Fruit fly (Drosophila melanogaster): Measurements from ENCODE around the gene CG46458.

CG46458 gene

DNA sequence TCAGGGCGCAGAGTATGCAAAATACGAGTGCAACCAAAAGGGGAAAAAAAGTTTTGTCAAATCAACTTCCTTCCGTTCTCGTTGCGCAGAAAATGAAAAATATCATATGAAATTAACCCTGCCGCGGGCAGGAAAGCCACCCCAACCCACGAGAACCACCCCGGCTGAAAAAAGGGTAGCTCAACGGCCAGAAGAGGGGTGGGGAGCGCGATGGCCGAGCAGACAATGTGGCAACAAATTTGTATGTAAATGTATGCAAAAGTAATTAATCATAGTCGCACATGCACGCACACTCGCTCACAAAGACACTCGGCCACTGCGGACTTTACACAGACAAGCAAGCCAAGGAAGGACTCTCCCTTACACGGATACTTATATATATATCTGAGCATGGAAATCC is 18.9 kb upstream of the CG46458 start:
- no peak for TF ChIP-seq ttk (optimal IDR thresholded peaks at IDR 0.05)
- no peak for TF ChIP-seq Myc (optimal IDR thresholded peaks at IDR 0.05)
- no peak for TF ChIP-seq insv (optimal IDR thresholded peaks at IDR 0.05)
- no peak for TF ChIP-seq h (optimal IDR thresholded peaks at IDR 0.05)
- TF ChIP-seq Sin3A (optimal IDR thresholded peaks at IDR 0.05) = no peak
- TF ChIP-seq psq (optimal IDR thresholded peaks at IDR 0.05) = no peak

DNA sequence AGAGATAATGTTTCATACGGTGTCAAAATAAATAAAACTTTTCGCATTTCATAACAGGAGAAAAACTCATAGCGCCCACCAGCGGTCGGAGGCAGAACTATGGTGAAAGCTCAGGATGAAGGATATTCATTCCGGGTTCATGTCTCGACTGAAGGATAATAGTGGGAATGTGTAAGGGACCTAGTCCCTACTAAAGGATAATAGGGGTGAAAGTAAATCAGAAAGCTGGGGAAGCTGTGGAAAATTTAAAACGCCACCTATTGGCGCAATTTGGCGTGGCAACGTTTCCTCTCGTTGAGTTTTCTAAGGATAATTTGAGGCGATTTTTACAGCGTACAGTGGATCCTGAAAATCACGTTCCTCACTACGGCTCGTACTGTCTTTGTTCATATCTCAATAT is 15.1 kb upstream of the CG46458 start:
- TF ChIP-seq Sin3A (optimal IDR thresholded peaks at IDR 0.05) = no peak
- TF ChIP-seq Myc (optimal IDR thresholded peaks at IDR 0.05) = no peak
- TF ChIP-seq ttk (optimal IDR thresholded peaks at IDR 0.05) = no peak
- no peak for TF ChIP-seq psq (optimal IDR thresholded peaks at IDR 0.05)
- no peak for TF ChIP-seq insv (optimal IDR thresholded peaks at IDR 0.05)
- TF ChIP-seq h (optimal IDR thresholded peaks at IDR 0.05) = no peak

DNA sequence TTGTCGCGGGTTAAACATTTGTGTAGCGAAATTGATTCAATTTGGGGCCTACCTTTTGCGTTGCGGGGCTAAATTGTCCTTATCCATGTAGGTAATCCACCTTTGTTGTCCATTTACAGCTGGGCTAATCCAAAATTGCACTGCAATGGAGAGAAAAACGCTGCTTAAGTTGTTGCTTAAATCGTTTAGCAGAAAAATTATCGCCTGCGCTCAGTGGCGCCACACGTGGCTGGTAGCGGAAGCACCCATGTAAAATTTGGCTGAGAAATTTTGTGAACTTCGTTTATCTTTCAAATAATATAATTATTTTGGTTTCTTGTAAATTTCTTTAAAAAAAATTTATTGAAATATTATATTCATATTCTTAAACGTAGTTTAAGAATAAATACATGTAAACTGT is 12.4 kb upstream of the CG46458 start:
- TF ChIP-seq Sin3A (optimal IDR thresholded peaks at IDR 0.05) = no peak
- no peak for TF ChIP-seq psq (optimal IDR thresholded peaks at IDR 0.05)
- no peak for TF ChIP-seq insv (optimal IDR thresholded peaks at IDR 0.05)
- TF ChIP-seq Myc (optimal IDR thresholded peaks at IDR 0.05) = no peak
- no peak for TF ChIP-seq ttk (optimal IDR thresholded peaks at IDR 0.05)
- TF ChIP-seq h (optimal IDR thresholded peaks at IDR 0.05) = no peak

DNA sequence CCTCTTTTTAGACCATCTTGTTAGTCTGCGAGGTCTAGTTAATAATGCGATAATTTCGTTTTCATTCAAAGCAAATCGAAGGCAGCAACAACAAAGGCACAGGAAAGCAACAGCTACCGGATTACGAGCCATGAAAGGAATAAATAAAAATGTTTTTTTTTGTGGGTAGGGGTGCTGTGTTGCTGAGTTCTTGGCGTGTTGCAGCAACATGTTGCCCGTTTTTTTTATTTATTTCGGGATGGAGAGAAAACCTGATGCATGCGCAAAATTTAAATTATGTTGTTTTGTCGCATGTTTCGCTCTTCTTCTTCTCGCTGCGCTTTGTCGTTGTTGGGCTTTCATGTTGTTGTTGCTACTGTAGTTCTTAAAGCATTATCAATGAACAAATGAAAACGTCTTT is 11.8 kb upstream of the CG46458 start:
- no peak for TF ChIP-seq psq (optimal IDR thresholded peaks at IDR 0.05)
- no peak for TF ChIP-seq ttk (optimal IDR thresholded peaks at IDR 0.05)
- no peak for TF ChIP-seq Myc (optimal IDR thresholded peaks at IDR 0.05)
- TF ChIP-seq Sin3A (optimal IDR thresholded peaks at IDR 0.05) = no peak
- no peak for TF ChIP-seq h (optimal IDR thresholded peaks at IDR 0.05)
- no peak for TF ChIP-seq insv (optimal IDR thresholded peaks at IDR 0.05)

DNA sequence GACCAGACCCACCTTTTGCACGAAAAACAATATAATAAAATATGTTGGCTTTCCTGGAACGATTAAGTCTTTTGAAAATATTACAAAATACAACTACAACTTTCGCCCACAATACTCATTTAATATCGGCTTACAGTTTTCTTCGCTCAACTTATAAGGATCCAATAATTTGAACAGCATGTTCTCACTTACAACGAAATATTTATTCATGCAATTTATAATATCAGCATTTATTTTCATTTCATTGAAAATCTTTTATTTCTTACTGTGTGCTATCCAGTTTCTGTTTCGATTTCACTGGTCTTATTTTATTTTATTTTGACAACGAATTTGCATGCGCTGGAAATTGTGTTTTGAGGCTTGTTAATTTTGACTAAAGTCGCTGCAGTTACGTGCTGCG is 10.3 kb upstream of the CG46458 start:
- TF ChIP-seq psq (optimal IDR thresholded peaks at IDR 0.05) (no peak), insv (optimal IDR thresholded peaks at IDR 0.05) (no peak), Sin3A (optimal IDR thresholded peaks at IDR 0.05) (no peak), h (optimal IDR thresholded peaks at IDR 0.05) (no peak), ttk (optimal IDR thresholded peaks at IDR 0.05) (no peak), Myc (optimal IDR thresholded peaks at IDR 0.05) (no peak)

DNA sequence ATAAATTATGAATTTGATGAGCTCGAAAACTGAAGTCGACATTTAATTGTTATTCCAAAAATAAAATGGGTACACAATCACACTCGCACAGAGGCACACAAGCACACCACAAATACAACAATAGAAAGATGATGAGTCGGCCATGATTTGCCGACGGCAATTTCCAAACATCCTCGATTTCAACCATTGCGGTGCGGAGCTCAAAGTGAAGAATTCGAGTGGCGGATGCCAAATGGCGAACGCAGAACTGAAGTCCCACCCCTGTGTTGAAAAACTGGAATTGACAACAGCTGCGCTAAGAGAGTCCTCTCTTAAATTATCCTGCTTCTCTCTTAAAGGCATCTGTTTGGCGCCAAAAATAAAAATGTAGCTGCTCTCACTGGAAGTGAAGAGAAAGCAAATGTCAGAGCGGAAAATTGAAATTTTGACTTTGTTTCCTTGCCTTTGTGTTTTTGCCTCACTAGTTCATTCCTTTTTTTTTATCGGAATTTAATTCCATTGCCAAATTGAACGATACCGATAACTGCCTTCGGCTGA is 8.5 kb upstream of the CG46458 start:
- TF ChIP-seq Myc (optimal IDR thresholded peaks at IDR 0.05) (no peak), Sin3A (optimal IDR thresholded peaks at IDR 0.05) (no peak), insv (optimal IDR thresholded peaks at IDR 0.05) (no peak), psq (optimal IDR thresholded peaks at IDR 0.05) (no peak), ttk (optimal IDR thresholded peaks at IDR 0.05) (no peak), h (optimal IDR thresholded peaks at IDR 0.05) (no peak)

DNA sequence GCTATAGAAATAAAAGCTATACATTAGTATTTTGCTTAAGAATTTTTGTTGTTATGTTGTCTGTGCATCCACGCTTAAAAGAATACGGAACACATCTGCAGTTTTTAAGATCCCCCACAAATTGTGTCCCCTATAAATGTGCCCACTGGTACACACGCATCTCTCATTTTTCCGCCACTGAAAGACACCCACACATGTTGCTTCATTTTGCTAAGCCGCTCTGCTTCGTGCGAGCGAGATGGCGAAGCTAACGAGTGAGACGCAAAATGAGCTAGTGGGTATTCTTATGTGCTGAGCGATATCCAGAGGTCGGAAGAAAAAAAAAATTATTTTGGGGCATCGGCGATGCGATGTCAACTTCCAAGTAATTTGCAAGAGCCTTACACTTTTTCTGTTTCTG is 4.9 kb upstream of the CG46458 start:
- TF ChIP-seq insv (optimal IDR thresholded peaks at IDR 0.05) (no peak), psq (optimal IDR thresholded peaks at IDR 0.05) (no peak), Myc (optimal IDR thresholded peaks at IDR 0.05) (no peak), ttk (optimal IDR thresholded peaks at IDR 0.05) (no peak), h (optimal IDR thresholded peaks at IDR 0.05) (no peak), Sin3A (optimal IDR thresholded peaks at IDR 0.05) (no peak)

DNA sequence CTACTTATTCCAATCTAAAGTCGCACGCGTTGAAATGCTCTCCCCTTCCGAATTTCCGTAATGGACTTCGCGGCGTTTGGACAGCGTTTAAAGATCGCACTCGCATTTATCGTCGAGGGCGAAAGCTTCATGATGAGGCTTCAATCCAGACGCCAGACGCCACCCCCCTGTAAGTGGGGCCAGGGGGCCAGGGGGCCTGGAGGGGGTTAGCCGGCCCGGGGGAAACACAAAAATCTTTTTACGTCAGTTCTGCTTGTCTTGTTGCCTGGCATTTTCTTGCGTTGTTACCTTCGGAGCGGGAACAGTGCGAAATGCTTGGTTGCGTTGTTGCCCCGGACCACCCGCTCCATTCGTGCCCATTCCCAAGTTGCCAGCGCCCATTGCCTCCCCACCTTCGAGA is 2.6 kb upstream of the CG46458 start:
- TF ChIP-seq ttk (optimal IDR thresholded peaks at IDR 0.05) (no peak), psq (optimal IDR thresholded peaks at IDR 0.05) (no peak), Myc (optimal IDR thresholded peaks at IDR 0.05) (no peak), h (optimal IDR thresholded peaks at IDR 0.05) (no peak), insv (optimal IDR thresholded peaks at IDR 0.05) (no peak), Sin3A (optimal IDR thresholded peaks at IDR 0.05) (no peak)

DNA sequence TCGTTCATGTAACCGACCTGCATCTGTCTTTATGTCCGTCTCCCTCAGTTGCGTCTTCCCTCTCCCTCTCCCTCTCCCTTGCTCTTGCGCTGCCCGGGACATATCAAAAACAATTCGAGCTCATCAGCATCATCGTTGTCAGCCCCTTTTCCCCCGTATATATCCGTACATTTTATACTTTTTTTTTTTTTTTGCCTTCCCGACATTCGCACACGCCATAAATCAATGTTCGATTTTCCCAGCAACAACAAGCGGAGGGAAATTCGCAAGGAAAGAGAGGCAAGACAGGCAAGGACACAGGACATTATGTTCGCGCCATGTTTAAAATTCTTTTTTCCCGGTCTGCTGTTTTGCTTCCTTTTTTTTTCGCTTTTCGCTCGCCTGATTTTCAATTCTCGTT is 1.4 kb downstream of the CG46458 start:
- no peak for TF ChIP-seq psq (optimal IDR thresholded peaks at IDR 0.05)
- no peak for TF ChIP-seq Myc (optimal IDR thresholded peaks at IDR 0.05)
- no peak for TF ChIP-seq h (optimal IDR thresholded peaks at IDR 0.05)
- no peak for TF ChIP-seq ttk (optimal IDR thresholded peaks at IDR 0.05)
- no peak for TF ChIP-seq insv (optimal IDR thresholded peaks at IDR 0.05)
- TF ChIP-seq Sin3A (optimal IDR thresholded peaks at IDR 0.05) = no peak

DNA sequence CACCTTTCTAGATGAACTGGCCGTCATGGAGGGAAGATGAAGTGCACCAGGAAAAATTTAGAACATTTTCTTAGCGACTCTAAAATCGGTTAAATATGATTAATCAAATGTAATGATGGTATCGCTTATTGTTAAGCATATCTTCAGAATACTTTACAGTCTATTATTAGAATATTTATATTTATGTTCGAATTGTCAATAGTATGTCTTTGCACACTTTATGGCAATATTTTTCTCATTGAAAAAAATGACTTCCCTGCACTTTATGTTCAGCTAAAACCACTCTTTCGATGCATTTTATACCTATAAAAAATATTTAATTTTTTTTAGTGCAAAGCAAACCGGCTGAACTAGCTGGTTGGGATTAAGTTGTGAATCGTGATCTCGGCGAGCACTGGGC is 3.6 kb downstream of the CG46458 start:
- no peak for TF ChIP-seq Myc (optimal IDR thresholded peaks at IDR 0.05)
- TF ChIP-seq h (optimal IDR thresholded peaks at IDR 0.05) = no peak
- TF ChIP-seq psq (optimal IDR thresholded peaks at IDR 0.05) = no peak
- TF ChIP-seq Sin3A (optimal IDR thresholded peaks at IDR 0.05) = no peak
- no peak for TF ChIP-seq ttk (optimal IDR thresholded peaks at IDR 0.05)
- no peak for TF ChIP-seq insv (optimal IDR thresholded peaks at IDR 0.05)

DNA sequence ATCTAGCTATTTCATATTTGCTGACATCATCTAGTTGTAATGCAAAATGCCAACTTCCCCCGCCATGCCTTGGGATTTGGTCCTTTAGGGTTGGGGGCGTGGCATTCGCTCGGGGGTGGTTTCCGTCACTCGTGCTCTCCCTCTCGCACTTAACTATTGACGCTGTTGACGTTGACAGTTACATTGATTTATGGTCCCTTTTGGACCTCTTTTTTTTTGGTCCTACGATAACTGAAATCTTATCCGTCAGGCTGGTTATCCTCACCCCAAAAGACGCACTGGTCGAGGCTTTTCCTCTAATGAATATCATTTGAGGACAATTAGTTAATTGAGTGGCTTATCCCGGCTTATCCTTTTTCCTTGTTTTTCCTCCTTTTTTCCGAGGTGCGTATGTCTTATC is 5.0 kb downstream of the CG46458 start:
- TF ChIP-seq Sin3A (optimal IDR thresholded peaks at IDR 0.05) (no peak), insv (optimal IDR thresholded peaks at IDR 0.05) (no peak), ttk (optimal IDR thresholded peaks at IDR 0.05) (no peak), psq (optimal IDR thresholded peaks at IDR 0.05) (no peak)

DNA sequence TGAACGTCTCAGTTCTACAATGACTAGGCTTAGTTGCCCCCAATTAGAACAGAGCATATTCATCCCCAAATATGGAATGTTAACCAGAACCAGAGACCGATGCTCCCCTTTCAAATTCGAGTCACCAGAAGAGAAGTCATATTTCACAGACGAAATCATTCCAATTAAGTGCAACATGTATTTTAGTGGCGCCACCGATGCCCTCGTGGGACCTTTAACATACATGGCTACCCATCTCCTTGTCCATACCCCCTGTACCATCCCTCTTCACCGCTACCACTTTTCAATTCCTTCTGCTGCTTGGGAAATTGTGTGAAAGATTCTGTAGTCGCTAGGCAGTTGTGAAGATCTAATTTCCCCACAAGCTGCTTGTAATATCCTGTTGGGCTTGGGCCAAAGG is 5.5 kb downstream of the CG46458 start:
- no peak for TF ChIP-seq ttk (optimal IDR thresholded peaks at IDR 0.05)
- no peak for TF ChIP-seq Sin3A (optimal IDR thresholded peaks at IDR 0.05)
- no peak for TF ChIP-seq psq (optimal IDR thresholded peaks at IDR 0.05)
- TF ChIP-seq h (optimal IDR thresholded peaks at IDR 0.05) = no peak
- no peak for TF ChIP-seq Myc (optimal IDR thresholded peaks at IDR 0.05)

DNA sequence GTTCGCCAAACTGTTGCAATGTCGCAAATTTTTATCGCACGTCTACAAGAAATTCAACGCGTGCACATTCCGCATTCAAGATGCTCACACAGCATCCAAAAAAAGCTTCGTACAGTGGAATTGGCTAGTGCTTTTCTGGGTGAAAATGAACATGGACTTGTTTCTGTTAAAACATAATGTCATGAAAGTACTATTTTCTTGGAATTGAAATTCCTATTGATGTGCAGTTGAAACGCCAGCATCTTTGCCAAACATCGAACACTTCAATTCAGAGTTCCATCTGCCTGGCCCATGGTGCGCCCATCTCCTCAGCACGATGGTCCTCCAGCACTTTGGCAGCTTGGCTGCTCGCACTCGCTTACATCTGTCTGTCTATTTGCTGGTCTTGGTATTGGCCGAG is 7.1 kb downstream of the CG46458 start:
- TF ChIP-seq Sin3A (optimal IDR thresholded peaks at IDR 0.05) (no peak), Myc (optimal IDR thresholded peaks at IDR 0.05) (no peak), insv (optimal IDR thresholded peaks at IDR 0.05) (no peak), h (optimal IDR thresholded peaks at IDR 0.05) (no peak), psq (optimal IDR thresholded peaks at IDR 0.05) (no peak), ttk (optimal IDR thresholded peaks at IDR 0.05) (no peak)
